Worm (Caenorhabditis elegans): ENCODE measurements around the gene ubc-13.
"Not testable (repeated sequence)": the region's sequence is repeated elsewhere in the genome, so short reads cannot be mapped to it uniquely, and the experiment has no call there.

ubc-13 gene

ce11 chrIV:2895986-2896660 is 29.4 kb downstream of the ubc-13 start (continued):
- TF ChIP-seq attf-3 (GFP tag; conservative IDR thresholded peaks at IDR 0.05): peak; percentile 79
- TF ChIP-seq hsf-1 (GFP tag; IDR thresholded peaks at IDR 0.05): peak; percentile 44; the same call in 1 of the 2 replicates
- peak; percentile 62; the same call in 1 of the 2 replicates for TF ChIP-seq ceh-91 (GFP tag; IDR thresholded peaks at IDR 0.05)
- peak; percentile 58 for TF ChIP-seq C06A6.2 (GFP tag; conservative IDR thresholded peaks at IDR 0.05)
- TF ChIP-seq K11D2.4 (GFP tag; IDR thresholded peaks at IDR 0.05): peak; percentile 77
- TF ChIP-seq madf-6 (GFP tag; IDR thresholded peaks at IDR 0.05): peak; percentile 53
- TF ChIP-seq egl-18 (GFP tag; IDR thresholded peaks at IDR 0.05): peak; percentile 44; the same call in 1 of the 2 replicates
- peak; percentile 45; the same call in 1 of the 2 replicates for TF ChIP-seq D2030.7 (GFP tag; IDR thresholded peaks at IDR 0.05)
- peak; percentile 33 for TF ChIP-seq unc-130 (GFP tag; optimal IDR thresholded peaks at IDR 0.05)
- TF ChIP-seq C17E4.6 (GFP tag; IDR thresholded peaks at IDR 0.05): peak; percentile 14; the same call in 1 of the 2 replicates
- peak; percentile 14 for TF ChIP-seq xnd-1 (tag; optimal IDR thresholded peaks at IDR 0.05)
- TF ChIP-seq lin-40 (tag; optimal IDR thresholded peaks at IDR 0.05): peak; percentile 43
- 0 out of 2 replicates have a peak, but pooled peaks have one; percentile 15 for TF ChIP-seq B0336.3 (GFP tag; IDR thresholded peaks at IDR 0.05)
- TF ChIP-seq mcd-1 (GFP tag; IDR thresholded peaks at IDR 0.05): peak; percentile 93
- peak; percentile 81; the same call in 1 of the 2 replicates for TF ChIP-seq madf-3 (GFP tag; IDR thresholded peaks at IDR 0.05)
- peak; percentile 49 for TF ChIP-seq cebp-1 (GFP tag; IDR thresholded peaks at IDR 0.05)
- TF ChIP-seq cebp-1 (tag; optimal IDR thresholded peaks at IDR 0.05): peak; percentile 55
- peak; percentile 65; the same call in 1 of the 2 replicates for TF ChIP-seq lir-1 (GFP tag; conservative IDR thresholded peaks at IDR 0.05)

- TF ChIP-seq tbx-9 (tag; optimal IDR thresholded peaks at IDR 0.05; ENCODE audit: borderline replicate concordance); somi-1 (GFP tag; optimal IDR thresholded peaks at IDR 0.05); zfh-2 (GFP tag; conservative IDR thresholded peaks at IDR 0.05): not testable (repeated sequence)
Observed at ce11 chrIV:2894630-2895029, 30.9 kb downstream of the ubc-13 start, which contains the start of gene Y54G2A.19. Y54G2A.19 (minus strand) TSS chrIV:2894730.

ce11 chrIV:2893486-2893842 is 32.0 kb downstream of the ubc-13 start:
- TF ChIP-seq ceh-91 (GFP tag; IDR thresholded peaks at IDR 0.05) (0 out of 2 replicates have a peak, but pooled peaks have one; percentile 27), efl-1 (GFP tag; optimal IDR thresholded peaks at IDR 0.05) (peak; percentile 18), xnd-1 (tag; optimal IDR thresholded peaks at IDR 0.05) (peak; percentile 3), madf-6 (GFP tag; IDR thresholded peaks at IDR 0.05) (peak; percentile 75), madf-8 (GFP tag; conservative IDR thresholded peaks at IDR 0.05) (peak; percentile 26; the same call in 1 of the 2 replicates), Y53F4B.3 (GFP tag; IDR thresholded peaks at IDR 0.05) (no peak), nhr-179 (tag; optimal IDR thresholded peaks at IDR 0.05) (no peak), F37B4.10 (GFP tag; IDR thresholded peaks at IDR 0.05) (no peak), F33H1.4 (GFP tag; IDR thresholded peaks at IDR 0.05) (peak; percentile 84), him-1 (tag; optimal IDR thresholded peaks at IDR 0.05) (no peak), dpl-1 (GFP tag; optimal IDR thresholded peaks at IDR 0.05) (no peak), lsl-1 (GFP tag; optimal IDR thresholded peaks at IDR 0.05) (peak; percentile 91), Y56A3A.18 (GFP tag; IDR thresholded peaks at IDR 0.05) (no peak), D2030.7 (GFP tag; IDR thresholded peaks at IDR 0.05) (peak; percentile 62), ccch-3 (GFP tag; optimal IDR thresholded peaks at IDR 0.05) (no peak), lin-40 (tag; optimal IDR thresholded peaks at IDR 0.05) (no peak)

DNA sequence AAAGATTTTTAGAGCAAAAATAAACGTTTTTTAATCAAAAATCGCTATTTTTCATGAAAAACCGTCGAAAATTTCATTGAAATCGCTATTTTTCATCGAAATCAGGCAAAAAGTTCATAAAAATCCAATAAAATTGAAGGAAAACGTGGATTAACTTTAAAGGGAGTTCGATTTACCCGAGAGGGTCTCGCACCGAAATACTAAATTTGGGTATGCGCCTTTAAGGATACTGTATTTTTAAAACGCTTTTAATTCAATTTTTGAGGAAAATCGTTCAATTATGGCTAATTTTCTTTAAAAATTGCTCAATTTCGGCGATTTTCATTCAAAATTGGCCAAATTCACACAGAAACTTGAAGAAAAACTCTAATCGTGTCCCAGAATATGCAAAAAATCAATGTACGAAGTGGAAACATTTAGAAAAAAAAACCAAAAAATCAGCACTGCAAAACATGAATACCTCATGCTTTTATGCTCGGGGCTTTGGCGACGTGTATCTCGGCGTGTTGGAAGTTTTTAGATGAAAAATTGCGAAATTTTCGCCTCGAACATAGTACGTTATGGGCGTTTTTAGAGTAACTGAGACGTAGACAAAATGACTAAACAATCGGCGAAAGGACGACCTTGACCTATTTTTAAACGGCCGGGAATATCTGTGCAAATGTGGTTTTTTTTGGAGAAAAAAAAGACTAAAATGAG is 32.6 kb downstream of the ubc-13 start:
- TF ChIP-seq let-607 (tag; optimal IDR thresholded peaks at IDR 0.05) (peak; percentile 83 to 84), nhr-80 (tag; optimal IDR thresholded peaks at IDR 0.05) (no peak), cebp-1 (GFP tag; IDR thresholded peaks at IDR 0.05) (no peak), cebp-1 (tag; optimal IDR thresholded peaks at IDR 0.05) (peak; percentile 83), lsl-1 (GFP tag; optimal IDR thresholded peaks at IDR 0.05) (peak; percentile 77), aptf-3 (GFP tag; IDR thresholded peaks at IDR 0.05) (no peak), C17E4.6 (GFP tag; IDR thresholded peaks at IDR 0.05) (no peak), ztf-28 (GFP tag; IDR thresholded peaks at IDR 0.05) (0 out of 2 replicates have a peak, but pooled peaks have one; percentile 33), hmg-20 (GFP tag; IDR thresholded peaks at IDR 0.05) (no peak), F33H1.4 (GFP tag; IDR thresholded peaks at IDR 0.05) (peak; percentile 87), madf-6 (GFP tag; IDR thresholded peaks at IDR 0.05) (peak; percentile 72), unc-62 (GFP tag; optimal IDR thresholded peaks at IDR 0.05) (no peak), lin-40 (tag; optimal IDR thresholded peaks at IDR 0.05) (no peak), akir-1 (GFP tag; optimal IDR thresholded peaks at IDR 0.05) (no peak), bed-2 (GFP tag; IDR thresholded peaks at IDR 0.05) (no peak), K11D2.4 (GFP tag; IDR thresholded peaks at IDR 0.05) (no peak), chd-7 (tag; optimal IDR thresholded peaks at IDR 0.05) (no peak)
